Worm (Caenorhabditis elegans): ENCODE data around the gene F46C8.1.

- TF ChIP-seq flt-1 (GFP tag; IDR thresholded peaks at IDR 0.05), result 0 out of 2 replicates have a peak, but pooled peaks have one; percentile 39
- TF ChIP-seq tbx-37 (GFP tag; conservative IDR thresholded peaks at IDR 0.05), result no peak
- TF ChIP-seq ets-7 (tag; optimal IDR thresholded peaks at IDR 0.05), result no peak
- no peak for TF ChIP-seq hmg-4 (GFP tag; optimal IDR thresholded peaks at IDR 0.05)
- no peak for TF ChIP-seq hnd-1 (tag; optimal IDR thresholded peaks at IDR 0.05)
Observed at ce11 chrX:7507141-7507540, 41.1 kb upstream of the F46C8.1 start.
